Fruit fly (Drosophila melanogaster): ENCODE measurements around the gene GNBP3.

- no peak for TF ChIP-seq Snoo (tag; optimal IDR thresholded peaks at IDR 0.05)
- no peak for TF ChIP-seq rn (GFP tag; IDR thresholded peaks at IDR 0.05)
- no peak for TF ChIP-seq CG14655 (GFP tag; optimal IDR thresholded peaks at IDR 0.05)
These were observed 26.7 kb downstream of the GNBP3 start, which contains the start of gene CG13314 for dm6 chr3L:8981495-8981894.

All from whole organism, pupa.